Worm (Caenorhabditis elegans): ENCODE results near the gene F37A8.1.

F37A8.1 gene

ce11 chrIII:3953235-3953634 lies 25.0 kb downstream of the F37A8.1 start (continued):
- TF ChIP-seq hlh-11 (tag; optimal IDR thresholded peaks at IDR 0.05) (peak; percentile 93), hlh-30 (tag; optimal IDR thresholded peaks at IDR 0.05; ENCODE audit: insufficient read depth) (peak; percentile 96), sdz-12 (GFP tag; optimal IDR thresholded peaks at IDR 0.05) (no peak), aha-1 (tag) (peak; percentile 92), php-3 (GFP tag; IDR thresholded peaks at IDR 0.05) (no peak), mep-1 (tag; optimal IDR thresholded peaks at IDR 0.05) (peak; percentile 56), hmg-1.1 (GFP tag; IDR thresholded peaks at IDR 0.05) (no peak; the same call in none of the 2 replicates), nhr-48 (tag; optimal IDR thresholded peaks at IDR 0.05) (peak; percentile 93), nhr-102 (tag; optimal IDR thresholded peaks at IDR 0.05) (peak; percentile 36), mdt-29 (GFP tag; IDR thresholded peaks at IDR 0.05) (0 out of 2 replicates have a peak, but pooled peaks have one; percentile 48), nhr-11 (tag; optimal IDR thresholded peaks at IDR 0.05) (peak; percentile 43), lin-15B (tag; optimal IDR thresholded peaks at IDR 0.05) (no peak), nhr-28 (tag; optimal IDR thresholded peaks at IDR 0.05) (peak; percentile 70), zfp-2 (tag; optimal IDR thresholded peaks at IDR 0.05) (no peak), ceh-28 (tag; optimal IDR thresholded peaks at IDR 0.05) (peak; percentile 2), daf-16 (GFP tag; optimal IDR thresholded peaks at IDR 0.05) (no peak), daf-16 (tag; optimal IDR thresholded peaks at IDR 0.05) (peak; percentile 34), unc-62 (GFP tag; optimal IDR thresholded peaks at IDR 0.05 in 1 of 2) (peak in 1 of 2 experiments; percentile 100), unc-62 (tag; optimal IDR thresholded peaks at IDR 0.05) (no peak)

- TF ChIP-seq aha-1 (tag) (peak; percentile 96), T20F7.1 (GFP tag; optimal IDR thresholded peaks at IDR 0.05) (no peak), mxl-3 (GFP tag; optimal IDR thresholded peaks at IDR 0.05) (peak; percentile 55), F37D6.2 (tag; optimal IDR thresholded peaks at IDR 0.05) (no peak), ceh-28 (tag; optimal IDR thresholded peaks at IDR 0.05) (no peak), cey-2 (tag; optimal IDR thresholded peaks at IDR 0.05; ENCODE audit: borderline replicate concordance, insufficient read depth) (no peak), D1046.2 (GFP tag; IDR thresholded peaks at IDR 0.05) (no peak), saeg-2 (GFP tag; IDR thresholded peaks at IDR 0.05) (no peak), nhr-11 (tag; optimal IDR thresholded peaks at IDR 0.05) (peak; percentile 63), ama-1 (optimal IDR thresholded peaks at IDR 0.05) (peak; percentile 27), hif-1 (tag; optimal IDR thresholded peaks at IDR 0.05) (peak; percentile 17 to 91), zip-11 (GFP tag; IDR thresholded peaks at IDR 0.05) (no peak), nhr-42 (GFP tag; IDR thresholded peaks at IDR 0.05) (no peak), nhr-10 (tag; optimal IDR thresholded peaks at IDR 0.05) (no peak), ZK337.2 (GFP tag; IDR thresholded peaks at IDR 0.05) (no peak), fos-1 (tag; optimal IDR thresholded peaks at IDR 0.05) (no peak), R02D3.7 (tag; optimal IDR thresholded peaks at IDR 0.05) (no peak), nhr-48 (tag; optimal IDR thresholded peaks at IDR 0.05) (peak; percentile 72), php-3 (GFP tag; IDR thresholded peaks at IDR 0.05) (no peak), jun-1 (tag; optimal IDR thresholded peaks at IDR 0.05) (no peak), nhr-77 (tag; optimal IDR thresholded peaks at IDR 0.05) (no peak), F26F4.8 (GFP tag; conservative IDR thresholded peaks at IDR 0.05) (no peak), daf-16 (GFP tag; optimal IDR thresholded peaks at IDR 0.05) (no peak), daf-16 (tag; optimal IDR thresholded peaks at IDR 0.05) (no peak), rbr-2 (tag; optimal IDR thresholded peaks at IDR 0.05) (no peak), zfp-2 (tag; optimal IDR thresholded peaks at IDR 0.05) (no peak), aly-2 (tag; optimal IDR thresholded peaks at IDR 0.05) (no peak), vab-7 (GFP tag; IDR thresholded peaks at IDR 0.05) (no peak), unc-62 (GFP tag; optimal IDR thresholded peaks at IDR 0.05 in 1 of 2) (peak in 1 of 2 experiments; percentile 60), unc-62 (tag; optimal IDR thresholded peaks at IDR 0.05) (no peak), ces-1 (GFP tag; optimal IDR thresholded peaks at IDR 0.05) (no peak), nhr-111 (GFP tag; optimal IDR thresholded peaks at IDR 0.05) (no peak), mxl-2 (GFP tag; conservative IDR thresholded peaks at IDR 0.05) (no peak), ztf-11 (tag; optimal IDR thresholded peaks at IDR 0.05) (no peak), F44E2.7 (GFP tag; IDR thresholded peaks at IDR 0.05) (no peak), lsy-2 (tag; optimal IDR thresholded peaks at IDR 0.05) (peak in 1 of 2 experiments; percentile 69), nhr-28 (tag; optimal IDR thresholded peaks at IDR 0.05) (peak; percentile 52), mep-1 (tag; optimal IDR thresholded peaks at IDR 0.05) (peak; percentile 49), hlh-11 (tag; optimal IDR thresholded peaks at IDR 0.05) (peak; percentile 78), lin-38 (GFP tag; IDR thresholded peaks at IDR 0.05) (no peak), mdl-1 (tag; optimal IDR thresholded peaks at IDR 0.05) (peak; percentile 70 to 84), lir-3 (tag; optimal IDR thresholded peaks at IDR 0.05) (no peak), ctbp-1 (GFP tag; IDR thresholded peaks at IDR 0.05) (peak; percentile 47; the same call in 1 of the 2 replicates)
Observed at ce11 chrIII:3954220-3954619, 26.0 kb downstream of the F37A8.1 start.

All from whole organism, L4 larva.